Fruit fly (Drosophila melanogaster): ENCODE data around the gene nrm.

DNA sequence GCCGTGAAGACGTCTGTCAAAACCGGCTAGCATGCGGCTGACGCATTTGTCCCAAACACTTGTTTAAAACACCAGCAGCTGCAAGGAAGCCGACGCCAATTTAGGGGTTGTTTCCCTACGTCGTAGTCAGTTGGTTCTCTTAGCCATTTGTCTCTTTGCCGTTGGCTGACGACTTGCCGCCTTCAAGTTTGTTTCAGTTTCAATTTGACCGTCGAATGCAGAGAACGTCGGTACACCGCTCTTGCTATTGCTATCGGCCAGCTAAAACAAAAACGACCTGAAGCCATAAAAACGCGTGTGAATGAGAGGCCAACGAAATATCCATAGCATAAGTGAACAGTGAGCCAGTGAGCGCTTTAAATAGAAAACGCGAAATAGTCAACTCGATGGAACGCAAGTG, at the start of gene nrm:
- no peak for TF ChIP-seq usp (GFP tag; optimal IDR thresholded peaks at IDR 0.05)
- TF ChIP-seq psq (optimal IDR thresholded peaks at IDR 0.05): no peak
- no peak for TF ChIP-seq pan (optimal IDR thresholded peaks at IDR 0.05)

Measured in whole organism.